Worm (Caenorhabditis elegans) whole organism, late embryonic: ENCODE results near the gene C44B9.2.
A peak's percentile ranks its signal among the peaks of the same experiment; 100 is the strongest.

Experiments used
- C08G9.2 ChIP-seq: sonication (generic microtip); optimal IDR thresholded peaks from 2 replicates; lab custom pipeline; 2016; ENCODE audit warnings: mild to moderate bottlenecking, missing genetic modification characterization, moderate library complexity, missing compliant biosample characterization
- C38D4.7 ChIP-seq: fragments of 200-800 bp; sonication (Bioruptor generic); optimal IDR thresholded peaks from 2 replicates; lab custom pipeline; 2018; ENCODE audit warnings: mild to moderate bottlenecking, missing genetic modification characterization, moderate library complexity, missing compliant biosample characterization
- F13H6.1 ChIP-seq: sonication (generic microtip); optimal IDR thresholded peaks from 2 replicates; lab custom pipeline; 2016; ENCODE audit warnings: missing genetic modification characterization, missing compliant biosample characterization
- T23F11.4 ChIP-seq: fragments of 200-800 bp; sonication (Bioruptor generic); optimal IDR thresholded peaks from 2 replicates; lab custom pipeline; 2018; ENCODE audit warnings: mild to moderate bottlenecking, missing genetic modification characterization, missing compliant biosample characterization
- Y22D7AL.16 ChIP-seq: sonication (generic microtip); optimal IDR thresholded peaks from 2 replicates; lab custom pipeline; 2016; ENCODE audit warnings: missing genetic modification characterization, missing compliant biosample characterization
- ama-1 ChIP-seq: fragments of 150-350 bp; optimal IDR thresholded peaks from 2 replicates; lab custom pipeline; 2014
- ceh-18 ChIP-seq: sonication (generic microtip); optimal IDR thresholded peaks from 2 replicates; lab custom pipeline; 2016; ENCODE audit warnings: missing genetic modification characterization, missing compliant biosample characterization
- ceh-30 ChIP-seq: fragments of 150-350 bp; optimal IDR thresholded peaks from 2 replicates; lab custom pipeline; 2014; ENCODE audit warnings: missing biosample characterization, missing genetic modification characterization
- ceh-31 ChIP-seq: sonication (generic microtip); optimal IDR thresholded peaks from 2 replicates; lab custom pipeline; 2016; ENCODE audit warnings: missing genetic modification characterization, missing compliant biosample characterization
- ceh-45 ChIP-seq: fragments of 200-800 bp; sonication (Bioruptor generic); IDR thresholded peaks from 2 replicates; pipeline ENCODE4 v1.3.6; 2022; ENCODE audit warnings: missing genetic modification reagents, missing genetic modification characterization, missing compliant biosample characterization
- ceh-6 ChIP-seq: fragments of 200-800 bp; sonication (Bioruptor generic); optimal IDR thresholded peaks from 2 replicates; lab custom pipeline; 2018; ENCODE audit warnings: mild to moderate bottlenecking, missing genetic modification characterization, missing compliant biosample characterization
- che-1 ChIP-seq: sonication (generic microtip); optimal IDR thresholded peaks from 2 replicates; lab custom pipeline; 2016; ENCODE audit warnings: mild to moderate bottlenecking, missing genetic modification characterization, missing compliant biosample characterization
- elt-2 ChIP-seq: sonication (generic microtip); optimal IDR thresholded peaks from 2 replicates; lab custom pipeline; 2016; ENCODE audit warnings: missing genetic modification reagents, missing genetic modification characterization, missing compliant biosample characterization
- elt-4 ChIP-seq: sonication (generic microtip); optimal IDR thresholded peaks from 2 replicates; lab custom pipeline; 2016; ENCODE audit warnings: missing genetic modification characterization, missing compliant biosample characterization
- eyg-1 ChIP-seq: sonication (generic microtip); optimal IDR thresholded peaks from 2 replicates; lab custom pipeline; 2016; ENCODE audit warnings: missing genotype, missing genetic modification characterization, missing compliant biosample characterization
- hlh-30 ChIP-seq: sonication (generic microtip); optimal IDR thresholded peaks from 2 replicates; lab custom pipeline; 2017; ENCODE audit warnings: antibody characterized with exemption, missing genetic modification characterization, missing compliant biosample characterization; ENCODE audit not compliant: insufficient read depth
- hlh-8 ChIP-seq: sonication (generic microtip); optimal IDR thresholded peaks from 2 replicates; lab custom pipeline; 2016; ENCODE audit warnings: missing genotype, missing genetic modification characterization, missing compliant biosample characterization
- nfya-1 ChIP-seq: sonication (generic microtip); optimal IDR thresholded peaks from 2 replicates; lab custom pipeline; 2017; ENCODE audit warnings: missing genetic modification characterization, mild to moderate bottlenecking, missing compliant biosample characterization, antibody characterized with exemption, moderate library complexity
- nhr-232 ChIP-seq: sonication (generic microtip); optimal IDR thresholded peaks from 2 replicates; lab custom pipeline; 2016; ENCODE audit warnings: missing genetic modification characterization, missing compliant biosample characterization
- npax-4 ChIP-seq: sonication (generic microtip); optimal IDR thresholded peaks from 2 replicates; lab custom pipeline; 2016; ENCODE audit warnings: missing genetic modification characterization, missing compliant biosample characterization
- odd-2 ChIP-seq: sonication (generic microtip); optimal IDR thresholded peaks from 2 replicates; lab custom pipeline; 2017; ENCODE audit warnings: antibody characterized with exemption, mild to moderate bottlenecking, missing genetic modification characterization, missing compliant biosample characterization
- pat-9 ChIP-seq: fragments of 200-800 bp; sonication (Bioruptor generic); optimal IDR thresholded peaks from 2 replicates; lab custom pipeline; 2018; ENCODE audit warnings: mild to moderate bottlenecking, missing genetic modification characterization, moderate library complexity, missing compliant biosample characterization
- pax-1 ChIP-seq: fragments of 150-350 bp; optimal IDR thresholded peaks from 2 replicates; lab custom pipeline; 2014; ENCODE audit warnings: missing biosample characterization, missing genetic modification characterization
- pros-1 ChIP-seq: fragments of 150-350 bp; optimal IDR thresholded peaks from 2 replicates; lab custom pipeline; 2014; ENCODE audit warnings: missing biosample characterization, missing genetic modification reagents, missing genetic modification characterization
- ref-2 ChIP-seq: sonication (generic microtip); optimal IDR thresholded peaks from 2 replicates; lab custom pipeline; 2016; ENCODE audit warnings: missing genetic modification characterization, missing compliant biosample characterization
- rnt-1 ChIP-seq: sonication (generic microtip); optimal IDR thresholded peaks from 2 replicates; lab custom pipeline; 2016; ENCODE audit warnings: missing genetic modification characterization, missing compliant biosample characterization
- sox-4 ChIP-seq: sonication (generic microtip); optimal IDR thresholded peaks from 2 replicates; lab custom pipeline; 2017; ENCODE audit warnings: mild to moderate bottlenecking, missing genetic modification characterization, inconsistent platforms, missing compliant biosample characterization
- tbx-2 ChIP-seq: sonication (generic microtip); optimal IDR thresholded peaks from 2 replicates; lab custom pipeline; 2016; ENCODE audit warnings: missing genetic modification characterization, missing compliant biosample characterization
- tbx-7 ChIP-seq: sonication (generic microtip); optimal IDR thresholded peaks from 2 replicates; lab custom pipeline; 2016; ENCODE audit warnings: missing genotype, missing genetic modification characterization, missing compliant biosample characterization
- unc-3 ChIP-seq, 2 experiments: fragments of 200-800 bp in 1 of 2; sonication (Bioruptor generic) in 1 of 2; sonication (generic microtip) in 1 of 2; conservative IDR thresholded peaks in 1 of 2; optimal IDR thresholded peaks in 1 of 2; 2 replicates each; pipeline versions ENCODE4 v1.3.6 to Lab custom; 2016 to 2022; ENCODE audit warnings: missing compliant biosample characterization in 2 of 2, missing genetic modification characterization in 2 of 2, missing genetic modification reagents in 1 of 2
- unc-42 ChIP-seq: sonication (generic microtip); optimal IDR thresholded peaks from 2 replicates; lab custom pipeline; 2016; ENCODE audit warnings: missing genotype, missing genetic modification characterization, missing compliant biosample characterization
- unc-55 ChIP-seq: sonication (generic microtip); optimal IDR thresholded peaks from 2 replicates; lab custom pipeline; 2017; ENCODE audit warnings: missing biosample characterization, missing genetic modification reagents, missing genetic modification characterization
- unc-86 ChIP-seq: sonication (generic microtip); optimal IDR thresholded peaks from 2 replicates; lab custom pipeline; 2016; ENCODE audit warnings: missing genetic modification characterization, missing compliant biosample characterization
- ztf-16 ChIP-seq: sonication (generic microtip); optimal IDR thresholded peaks from 2 replicates; lab custom pipeline; 2017; ENCODE audit warnings: missing genetic modification characterization, missing compliant biosample characterization

Gene C44B9.2

ce11 chrIII:10875132-10875531 lies at the start of gene C44B9.2:
Gene C44B9.2 (plus strand): TSS chrIII:10875432.
- TF ChIP-seq eyg-1 (tag; lab: Kevin White, UChicago): no peak
- TF ChIP-seq, all 69 proteins: peak for 0

DNA sequence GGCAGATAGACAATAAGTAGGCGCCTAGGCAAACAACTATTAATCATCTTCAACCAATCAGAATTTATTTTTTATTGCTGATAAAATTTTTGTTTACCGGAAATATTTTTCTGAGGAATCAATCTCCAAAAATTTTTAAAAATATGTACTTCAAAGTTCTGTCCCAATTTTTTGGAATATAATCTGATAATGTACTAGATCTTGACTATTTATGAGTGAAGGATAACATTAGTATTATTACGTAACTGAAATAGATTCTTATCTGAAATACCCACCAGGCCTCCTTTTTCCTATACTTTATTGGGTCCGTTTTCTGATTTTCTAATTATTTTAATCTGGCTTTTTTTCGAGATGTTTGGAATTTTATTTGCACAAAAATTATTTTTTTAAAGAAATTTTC lies 43.7 kb upstream of the C44B9.2 start:
- TF ChIP-seq unc-86 (tag; lab: Kevin White, UChicago) (no peak), Y22D7AL.16 (tag; lab: Kevin White, UChicago) (no peak), pax-1 (no peak), tbx-2 (tag; lab: Kevin White, UChicago) (no peak), elt-4 (tag; lab: Kevin White, UChicago) (no peak), unc-42 (tag; lab: Kevin White, UChicago) (no peak), unc-55 (GFP tag; lab: Kevin White, UChicago) (no peak), F13H6.1 (no peak), hlh-30 (no peak)

ce11 chrIII:10832636-10833035 lies 42.6 kb upstream of the C44B9.2 start, which contains the start of gene sbsp-1:
Gene sbsp-1 (plus strand): TSS chrIII:10832936.
- TF ChIP-seq nhr-232 (tag; lab: Kevin White, UChicago): no peak
- no peak for TF ChIP-seq unc-55 (GFP tag; lab: Kevin White, UChicago)
- TF ChIP-seq ceh-6 (GFP tag; lab: Kevin White, UChicago): no peak
- TF ChIP-seq npax-4 (tag; lab: Kevin White, UChicago): no peak
- TF ChIP-seq hlh-8 (tag; lab: Kevin White, UChicago): no peak
- TF ChIP-seq ceh-30 (tag; lab: Kevin White, UChicago): no peak
- TF ChIP-seq pros-1 (tag; lab: Kevin White, UChicago): no peak
- no peak for TF ChIP-seq tbx-7 (tag; lab: Kevin White, UChicago)
- TF ChIP-seq odd-2 (tag; lab: Kevin White, UChicago): no peak
- no peak for TF ChIP-seq ama-1 (lab: Kevin White, UChicago)
- TF ChIP-seq ref-2 (tag; lab: Kevin White, UChicago): no peak
- no peak for TF ChIP-seq tbx-2 (tag; lab: Kevin White, UChicago)
- TF ChIP-seq, all 69 proteins: peak for 0

DNA sequence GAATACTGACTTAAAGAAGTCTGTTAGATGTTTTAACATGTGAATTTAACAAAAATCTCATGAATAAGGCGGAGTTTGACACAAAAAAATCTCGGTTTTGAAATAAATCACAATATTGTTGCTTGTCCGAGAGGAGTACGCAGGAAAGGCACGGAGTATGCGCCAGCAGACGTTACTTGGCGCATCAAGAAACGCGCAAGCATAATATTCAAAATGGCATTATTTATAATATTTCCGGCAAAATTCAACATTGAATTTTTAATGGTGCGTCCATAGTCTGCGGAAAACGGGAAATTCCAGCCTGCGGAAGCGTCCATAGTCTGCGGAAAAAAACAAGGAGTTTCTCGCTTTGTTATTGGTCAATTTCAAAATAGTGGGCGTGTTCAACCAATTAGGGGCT lies 30.4 kb upstream of the C44B9.2 start, which contains the start of gene pde-12:
Gene pde-12 (minus strand): TSS at position 148 of the 400 bp plus-strand sequence.
- no peak for TF ChIP-seq che-1 (tag; lab: Kevin White, UChicago)
- TF ChIP-seq unc-86 (tag; lab: Kevin White, UChicago): no peak
- TF ChIP-seq C38D4.7 (GFP tag; lab: Kevin White, UChicago): no peak
- no peak for TF ChIP-seq rnt-1 (tag; lab: Kevin White, UChicago)
- TF ChIP-seq npax-4 (tag; lab: Kevin White, UChicago): no peak
- TF ChIP-seq T23F11.4 (GFP tag; lab: Kevin White, UChicago): no peak
- TF ChIP-seq ceh-6 (GFP tag; lab: Kevin White, UChicago): no peak
- peak; percentile 60 for TF ChIP-seq unc-42 (tag; lab: Kevin White, UChicago)
- peak; percentile 22 for TF ChIP-seq ceh-31 (tag; lab: Kevin White, UChicago)
- TF ChIP-seq pat-9 (tag; lab: Kevin White, UChicago): peak; percentile 16
- TF ChIP-seq ceh-30 (tag; lab: Kevin White, UChicago): no peak
- TF ChIP-seq sox-4: no peak
- peak; percentile 33 for TF ChIP-seq elt-2 (tag; lab: Kevin White, UChicago)
- no peak for TF ChIP-seq C08G9.2 (tag; lab: Kevin White, UChicago)
- peak; percentile 29 for TF ChIP-seq ceh-18 (tag; lab: Kevin White, UChicago)
- peak; percentile 79 for TF ChIP-seq nfya-1 (tag; lab: Kevin White, UChicago)
- peak; percentile 44 for TF ChIP-seq ztf-16 (tag; lab: Kevin White, UChicago)
- TF ChIP-seq unc-3 (GFP tag; conservative IDR thresholded peaks at IDR 0.05; lab: Robert Waterston, UW): no peak
- no peak for TF ChIP-seq unc-3 (tag; optimal IDR thresholded peaks at IDR 0.05; lab: Kevin White, UChicago)
- TF ChIP-seq ceh-45 (GFP tag; lab: Robert Waterston, UW): no peak
